Fruit fly (Drosophila melanogaster): ENCODE measurements around the gene ABCB7.

- TF ChIP-seq OdsH (GFP tag; optimal IDR thresholded peaks at IDR 0.05) (no peak), usp (GFP tag; optimal IDR thresholded peaks at IDR 0.05) (no peak), psq (GFP tag; optimal IDR thresholded peaks at IDR 0.05) (no peak), ey (GFP tag; optimal IDR thresholded peaks at IDR 0.05) (no peak), h (GFP tag; optimal IDR thresholded peaks at IDR 0.05) (no peak), Hr78 (GFP tag; optimal IDR thresholded peaks at IDR 0.05) (no peak)
Measured at dm6 chr3L:1667423-1667822, 49.2 kb downstream of the ABCB7 start.

Measured in whole organism, wandering third instar larva.